Worm (Caenorhabditis elegans) whole organism, L1 larva: ENCODE results near the gene cld-1.

Experiments used
- C16A3.4 ChIP-seq: fragments of 150-350 bp; optimal IDR thresholded peaks from 2 replicates; lab custom pipeline; 2014; ENCODE audit warnings: missing biosample characterization, missing genetic modification characterization
- C34B4.2 ChIP-seq: sonication (generic microtip); optimal IDR thresholded peaks from 2 replicates; lab custom pipeline; 2017; ENCODE audit warnings: mild to moderate bottlenecking, missing genetic modification characterization, missing compliant biosample characterization
- alr-1 ChIP-seq: fragments of 200-800 bp; sonication (Bioruptor generic); optimal IDR thresholded peaks from 2 replicates; lab custom pipeline; 2018; ENCODE audit warnings: borderline replicate concordance, mild to moderate bottlenecking, missing genetic modification characterization, missing compliant biosample characterization
- aly-2 ChIP-seq: fragments of 150-350 bp; optimal IDR thresholded peaks from 2 replicates; lab custom pipeline; 2014; ENCODE audit warnings: missing biosample characterization, missing genetic modification characterization
- ama-1 ChIP-seq: fragments of 150-350 bp; optimal IDR thresholded peaks from 2 replicates; lab custom pipeline; 2014
- ceh-63 ChIP-seq: fragments of 200-800 bp; sonication (Bioruptor generic); optimal IDR thresholded peaks from 2 replicates; lab custom pipeline; 2018; ENCODE audit warnings: mild to moderate bottlenecking, missing genetic modification characterization, missing compliant biosample characterization
- ceh-82 ChIP-seq, 3 experiments: fragments of 150-350 bp in 1 of 3; sonication (generic microtip) in 2 of 3; optimal IDR thresholded peaks; 2 replicates each; lab custom pipeline; 2014 to 2017; ENCODE audit warnings: missing biosample characterization in 3 of 3, missing genetic modification characterization in 3 of 3
- ceh-88 ChIP-seq: fragments of 200-800 bp; sonication (Bioruptor generic); IDR thresholded peaks from 2 replicates; pipeline ENCODE4 v1.3.6; 2022; ENCODE audit warnings: missing genetic modification characterization, missing compliant biosample characterization
- ces-1 ChIP-seq: fragments of 150-350 bp; optimal IDR thresholded peaks from 2 replicates; lab custom pipeline; 2014; ENCODE audit warnings: missing biosample characterization, missing genetic modification reagents, missing genetic modification characterization
- dsc-1 ChIP-seq: sonication (generic microtip); optimal IDR thresholded peaks from 2 replicates; lab custom pipeline; 2016; ENCODE audit warnings: mild to moderate bottlenecking, missing genetic modification characterization, missing compliant biosample characterization
- efl-1 ChIP-seq, 4 experiments: fragments of 150-350 bp; optimal IDR thresholded peaks in 3 of 4; peaks in 1 of 4; 1 replicate in 1 of 4; 2 replicates in 3 of 4; lab custom pipeline; 2014; ENCODE audit warnings: missing biosample characterization in 2 of 4, missing genetic modification characterization in 2 of 4, missing genetic modification reagents in 2 of 4
- elt-2 ChIP-seq: sonication (generic microtip); optimal IDR thresholded peaks from 2 replicates; lab custom pipeline; 2016; ENCODE audit warnings: missing genetic modification characterization, mild to moderate bottlenecking, inconsistent platforms, missing compliant biosample characterization, missing genetic modification reagents
- elt-3 ChIP-seq, 6 experiments: fragments of 150-350 bp in 1 of 6; sonication (generic microtip); optimal IDR thresholded peaks; 2 replicates each; lab custom pipeline; 2017 to 2018; ENCODE audit warnings: missing biosample characterization in 6 of 6, missing genetic modification characterization in 6 of 6, inconsistent platforms in 1 of 6
- fkh-8 ChIP-seq: sonication (generic microtip); optimal IDR thresholded peaks from 2 replicates; lab custom pipeline; 2016; ENCODE audit warnings: mild to moderate bottlenecking, missing genetic modification characterization, missing compliant biosample characterization
- hlh-4 ChIP-seq: sonication (generic microtip); optimal IDR thresholded peaks from 2 replicates; lab custom pipeline; 2016; ENCODE audit warnings: mild to moderate bottlenecking, missing genetic modification characterization, missing compliant biosample characterization
- hpl-2 ChIP-seq: fragments of 150-350 bp; optimal IDR thresholded peaks from 2 replicates; lab custom pipeline; 2014; ENCODE audit warnings: missing biosample characterization, missing genetic modification reagents, missing genetic modification characterization
- isw-1 ChIP-seq: fragments of 200-800 bp; sonication (Bioruptor generic); IDR thresholded peaks from 2 replicates; pipeline ENCODE4 v1.3.6; 2022; ENCODE audit warnings: missing genetic modification characterization, missing compliant biosample characterization
- jun-1 ChIP-seq: fragments of 150-350 bp; optimal IDR thresholded peaks from 2 replicates; lab custom pipeline; 2014; ENCODE audit warnings: missing biosample characterization, missing genetic modification reagents, missing genetic modification characterization
- lin-13 ChIP-seq: fragments of 150-350 bp; optimal IDR thresholded peaks from 2 replicates; lab custom pipeline; 2014; ENCODE audit warnings: missing biosample characterization, missing genetic modification reagents, missing genetic modification characterization
- lin-15B ChIP-seq: fragments of 150-350 bp; sonication (generic microtip); optimal IDR thresholded peaks from 3 replicates; lab custom pipeline; 2014; ENCODE audit warnings: missing biosample characterization, missing genetic modification characterization
- lin-35 ChIP-seq, 2 experiments: fragments of 150-350 bp; optimal IDR thresholded peaks; 2 replicates each; lab custom pipeline; 2014; ENCODE audit warnings: missing biosample characterization in 2 of 2, missing genetic modification characterization in 2 of 2, missing genetic modification reagents in 2 of 2
- lin-39 ChIP-seq: fragments of 150-350 bp; optimal IDR thresholded peaks from 2 replicates; lab custom pipeline; 2014; ENCODE audit warnings: missing biosample characterization, missing genetic modification reagents, missing genetic modification characterization
- mdl-1 ChIP-seq, 2 experiments: fragments of 150-350 bp; optimal IDR thresholded peaks; 2 replicates each; lab custom pipeline; 2014 to 2017; ENCODE audit warnings: missing biosample characterization in 2 of 2, missing genetic modification characterization in 2 of 2, inconsistent platforms in 1 of 2
- nhr-11 ChIP-seq: fragments of 150-350 bp; optimal IDR thresholded peaks from 2 replicates; lab custom pipeline; 2014; ENCODE audit warnings: missing biosample characterization, missing genetic modification characterization
- nhr-12 ChIP-seq: sonication (generic microtip); optimal IDR thresholded peaks from 2 replicates; lab custom pipeline; 2017; ENCODE audit warnings: missing biosample characterization, missing genetic modification characterization
- nhr-47 ChIP-seq: sonication (generic microtip); optimal IDR thresholded peaks from 2 replicates; lab custom pipeline; 2016; ENCODE audit warnings: mild to moderate bottlenecking, missing genetic modification characterization, moderate library complexity, missing compliant biosample characterization
- nhr-71 ChIP-seq: sonication (generic microtip); optimal IDR thresholded peaks from 2 replicates; lab custom pipeline; 2016; ENCODE audit warnings: mild to moderate bottlenecking, missing genetic modification characterization, moderate library complexity, missing compliant biosample characterization
- nhr-76 ChIP-seq: sonication (generic microtip); optimal IDR thresholded peaks from 2 replicates; lab custom pipeline; 2017; ENCODE audit warnings: missing biosample characterization, missing genetic modification characterization
- nhr-85 ChIP-seq: sonication (generic microtip); peaks from one replicate; lab custom pipeline; 2016; ENCODE audit warnings: missing genetic modification characterization, inconsistent platforms, missing compliant biosample characterization
- nhr-90 ChIP-seq: sonication (generic microtip); optimal IDR thresholded peaks from 2 replicates; lab custom pipeline; 2016; ENCODE audit warnings: mild to moderate bottlenecking, missing genetic modification characterization, missing compliant biosample characterization; ENCODE audit not compliant: poor library complexity
- pag-3 ChIP-seq: sonication (generic microtip); optimal IDR thresholded peaks from 2 replicates; lab custom pipeline; 2017; ENCODE audit warnings: missing genetic modification characterization, mild to moderate bottlenecking, missing compliant biosample characterization, antibody characterized with exemption, borderline replicate concordance; ENCODE audit not compliant: insufficient read depth
- pax-3 ChIP-seq: fragments of 200-800 bp; sonication (Bioruptor generic); optimal IDR thresholded peaks from 2 replicates; lab custom pipeline; 2018; ENCODE audit warnings: mild to moderate bottlenecking, missing genetic modification characterization, moderate library complexity, missing compliant biosample characterization
- pqm-1 ChIP-seq: sonication (generic microtip); optimal IDR thresholded peaks from 3 replicates; lab custom pipeline; 2017; ENCODE audit warnings: missing biosample characterization, missing genetic modification characterization
- rnt-1 ChIP-seq: sonication (generic microtip); optimal IDR thresholded peaks from 2 replicates; lab custom pipeline; 2016; ENCODE audit warnings: mild to moderate bottlenecking, missing genetic modification characterization, moderate library complexity, missing compliant biosample characterization
- snpc-4 ChIP-seq: fragments of 150-350 bp; optimal IDR thresholded peaks from 2 replicates; lab custom pipeline; 2014; ENCODE audit warnings: missing biosample characterization, missing genetic modification characterization
- sup-37 ChIP-seq: fragments of 200-800 bp; sonication (Bioruptor generic); optimal IDR thresholded peaks from 2 replicates; lab custom pipeline; 2018; ENCODE audit warnings: mild to moderate bottlenecking, missing genetic modification characterization, missing compliant biosample characterization
- unc-62 ChIP-seq: fragments of 150-350 bp; optimal IDR thresholded peaks from 2 replicates; lab custom pipeline; 2014; ENCODE audit warnings: missing biosample characterization, missing genetic modification reagents, missing genetic modification characterization
- unc-86 ChIP-seq: sonication (generic microtip); optimal IDR thresholded peaks from 2 replicates; lab custom pipeline; 2016; ENCODE audit warnings: missing genetic modification characterization, missing compliant biosample characterization
- vab-15 ChIP-seq: sonication (generic microtip); optimal IDR thresholded peaks from 2 replicates; lab custom pipeline; 2017; ENCODE audit warnings: missing genotype, mild to moderate bottlenecking, missing genetic modification characterization, missing compliant biosample characterization
- zag-1 ChIP-seq: fragments of 150-350 bp; optimal IDR thresholded peaks from 2 replicates; lab custom pipeline; 2014; ENCODE audit warnings: missing biosample characterization, missing genetic modification characterization
- ztf-4 ChIP-seq: fragments of 150-350 bp; optimal IDR thresholded peaks from 2 replicates; lab custom pipeline; 2014; ENCODE audit warnings: missing biosample characterization, missing genetic modification characterization

The cld-1 gene

DNA sequence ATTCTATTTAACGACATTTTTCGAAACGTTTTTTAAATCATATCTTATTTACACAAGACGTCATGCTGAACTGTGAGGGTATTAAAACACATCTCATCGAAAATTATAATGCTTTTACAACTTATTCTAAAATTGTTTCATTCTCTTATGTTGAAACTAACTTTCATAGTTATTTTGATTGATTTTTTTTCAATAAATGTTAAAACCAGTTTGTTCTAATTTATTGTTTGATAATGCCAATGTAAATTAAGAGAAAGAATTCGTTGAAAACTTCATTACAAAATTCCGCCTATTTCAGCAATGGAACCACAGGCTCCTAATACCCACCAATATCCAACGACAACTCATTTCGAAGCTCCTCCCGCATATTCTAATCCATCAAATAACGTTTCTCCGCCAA, 41.1 kb downstream of the cld-1 start, which contains the start of gene K08D8.11:
TSS of gene K08D8.11 (plus strand) at position 301 of the 400 bp plus-strand sequence.
- TF ChIP-seq pax-3 (tag; lab: Kevin White, UChicago) (no peak), lin-35 (GFP tag; optimal IDR thresholded peaks at IDR 0.05; lab: Kevin White, UChicago) (no peak), vab-15 (no peak), sup-37 (GFP tag; lab: Kevin White, UChicago) (no peak), ztf-4 (tag; lab: Kevin White, UChicago) (no peak), ceh-63 (GFP tag; lab: Kevin White, UChicago) (no peak), ceh-82 (tag; optimal IDR thresholded peaks at IDR 0.05; lab: Kevin White, UChicago) (no peak), hpl-2 (GFP tag; lab: Kevin White, UChicago) (no peak), rnt-1 (no peak), aly-2 (tag; lab: Kevin White, UChicago) (no peak)

DNA sequence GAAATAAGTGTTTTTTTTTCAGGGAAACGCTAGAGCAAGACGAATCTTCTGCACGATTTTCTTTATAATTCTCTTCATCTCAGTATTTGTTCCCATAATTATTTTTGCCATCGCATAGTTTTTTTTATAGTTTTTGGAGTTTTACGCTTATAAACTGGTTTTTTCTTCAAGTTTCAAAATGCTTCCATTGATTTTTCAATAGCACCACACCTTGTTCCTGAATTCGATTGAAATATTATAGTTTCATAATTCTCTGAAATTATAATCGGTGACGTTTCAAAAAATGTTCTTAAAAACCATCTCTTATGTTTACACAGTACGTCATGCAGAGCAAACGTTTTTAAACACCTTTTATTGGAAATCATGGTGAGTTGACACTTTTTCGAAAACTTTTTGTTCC, 42.9 kb downstream of the cld-1 start, which contains the start of gene K08D8.12:
TSS of gene K08D8.12 (plus strand) at position 301 of the 400 bp plus-strand sequence.
- TF ChIP-seq fkh-8 (tag; lab: Kevin White, UChicago) (no peak), ama-1 (lab: Kevin White, UChicago) (no peak), nhr-85 (tag; lab: Kevin White, UChicago) (peak; percentile 6), ces-1 (GFP tag; lab: Kevin White, UChicago) (no peak)

DNA sequence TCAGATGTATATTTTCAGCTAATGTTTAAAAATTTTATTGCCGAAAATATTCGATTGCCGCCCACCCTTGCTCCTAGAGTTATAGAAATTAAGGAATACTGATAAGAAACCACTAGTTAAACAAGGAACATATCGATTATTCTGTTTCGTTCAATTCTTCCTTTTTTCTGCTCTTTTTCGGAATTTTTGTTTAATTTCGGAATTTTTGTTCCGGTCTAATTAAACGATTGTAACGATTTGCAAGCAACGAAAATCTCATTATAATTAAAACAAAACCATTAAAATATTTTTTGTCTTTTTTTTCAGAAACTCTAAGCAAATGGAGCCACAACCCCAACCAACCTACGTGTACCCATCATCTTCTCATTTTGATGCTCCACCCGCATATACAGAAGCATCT, 43.9 kb downstream of the cld-1 start, which contains the start of gene K08D8.1:
TSS of gene K08D8.1 (plus strand) at position 301 of the 400 bp plus-strand sequence.
- TF ChIP-seq elt-3 (tag; optimal IDR thresholded peaks at IDR 0.05; lab: Kevin White, UChicago) = no peak
- TF ChIP-seq nhr-12 (tag; lab: Kevin White, UChicago) = no peak
- TF ChIP-seq nhr-76 = no peak
- no peak for TF ChIP-seq lin-15B (tag; lab: Kevin White, UChicago)
- no peak for TF ChIP-seq pag-3 (tag; lab: Kevin White, UChicago)
- TF ChIP-seq ceh-88 (GFP tag; lab: Robert Waterston, UW) = no peak
- TF ChIP-seq isw-1 = no peak
- no peak for TF ChIP-seq nhr-71 (tag; lab: Kevin White, UChicago)
- no peak for TF ChIP-seq lin-39 (tag; lab: Kevin White, UChicago)
- no peak for TF ChIP-seq nhr-47 (tag; lab: Kevin White, UChicago)
- TF ChIP-seq ama-1 (lab: Kevin White, UChicago) = no peak
- TF ChIP-seq ztf-4 (tag; lab: Kevin White, UChicago) = no peak
- no peak for TF ChIP-seq mdl-1 (tag; optimal IDR thresholded peaks at IDR 0.05; lab: Kevin White, UChicago)

DNA sequence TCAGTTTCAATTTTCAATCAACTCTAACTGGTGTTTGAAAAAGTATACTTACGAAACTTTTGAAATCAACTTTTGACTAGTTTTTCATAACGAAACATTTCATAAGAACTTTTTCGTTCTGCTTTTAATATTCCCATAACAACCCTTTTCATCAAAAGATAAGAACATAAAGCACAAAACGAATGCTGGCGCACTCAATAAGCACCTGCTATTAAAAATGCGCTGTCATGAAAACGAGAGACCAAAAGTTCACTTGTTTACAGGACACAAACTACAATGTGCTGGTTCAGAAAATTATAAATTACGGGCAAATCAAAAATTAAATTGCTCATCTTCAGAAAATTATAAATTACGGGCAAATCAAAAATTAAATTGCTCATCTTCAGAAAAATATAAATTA, 45.0 kb downstream of the cld-1 start:
- TF ChIP-seq snpc-4 (tag; lab: Kevin White, UChicago) (no peak), pqm-1 (tag; lab: Kevin White, UChicago) (no peak), elt-2 (peak; percentile 17), alr-1 (tag; lab: Kevin White, UChicago) (no peak)

DNA sequence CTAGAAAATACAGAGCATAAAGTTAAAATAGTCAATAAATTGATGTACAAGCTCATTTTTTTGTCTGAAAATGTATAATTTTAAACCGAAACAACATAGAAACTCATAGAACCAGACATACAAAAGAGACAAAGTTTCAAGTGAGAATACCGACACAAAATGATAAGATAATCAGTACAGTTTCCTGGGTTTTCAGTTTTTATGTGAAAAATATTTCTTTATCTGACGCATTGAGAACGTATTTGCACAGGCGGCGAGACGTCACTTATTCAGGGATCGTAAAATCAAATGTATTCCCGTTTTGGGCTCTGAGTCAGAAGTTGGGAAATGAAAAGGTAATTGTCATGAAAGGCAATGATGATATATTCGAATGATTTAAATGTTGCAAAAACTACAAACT, 45.6 kb downstream of the cld-1 start, which contains the start of gene K08D8.6:
TSS of gene K08D8.6 (minus strand) at position 64 of the 400 bp plus-strand sequence.
- no peak for TF ChIP-seq C34B4.2 (tag; lab: Kevin White, UChicago)
- no peak for TF ChIP-seq lin-13 (GFP tag; lab: Kevin White, UChicago)
- no peak for TF ChIP-seq nhr-90
- TF ChIP-seq zag-1 = no peak
- TF ChIP-seq alr-1 (tag; lab: Kevin White, UChicago) = no peak
- TF ChIP-seq pag-3 (tag; lab: Kevin White, UChicago) = no peak
- TF ChIP-seq elt-2 = peak; percentile 88
- TF ChIP-seq pqm-1 (tag; lab: Kevin White, UChicago) = peak; percentile 78
- no peak for TF ChIP-seq dsc-1
- TF ChIP-seq ces-1 (GFP tag; lab: Kevin White, UChicago) = no peak
- no peak for TF ChIP-seq efl-1 (optimal IDR thresholded peaks at IDR 0.05; lab: Kevin White, UChicago)
- TF ChIP-seq efl-1 (GFP tag; optimal IDR thresholded peaks at IDR 0.05 in 1 of 2; lab: Kevin White, UChicago) = peak in 1 of 2 experiments; percentile 30
- no peak for TF ChIP-seq unc-86 (tag; lab: Kevin White, UChicago)
- TF ChIP-seq jun-1 (tag; lab: Kevin White, UChicago) = peak; percentile 7
- no peak for TF ChIP-seq C16A3.4 (tag; lab: Kevin White, UChicago)
- TF ChIP-seq unc-62 (GFP tag; lab: Kevin White, UChicago) = no peak
- TF ChIP-seq nhr-11 (tag; lab: Kevin White, UChicago) = no peak
- no peak for TF ChIP-seq hlh-4 (tag; lab: Kevin White, UChicago)
